Worm (Caenorhabditis elegans): ENCODE data around the gene C50F4.1.
A peak's percentile ranks its signal among the peaks of the same experiment; 100 is the strongest.

ce11 chrV:9549459-9549858 lies 22.9 kb downstream of the C50F4.1 start, which contains the start of gene nstp-10:
- TF ChIP-seq fos-1 (tag; optimal IDR thresholded peaks at IDR 0.05), result no peak
- no peak for TF ChIP-seq hmg-11 (tag; optimal IDR thresholded peaks at IDR 0.05)
- no peak for TF ChIP-seq nhr-77 (tag; optimal IDR thresholded peaks at IDR 0.05)
- TF ChIP-seq snpc-4 (tag; optimal IDR thresholded peaks at IDR 0.05), result peak; percentile 24
- no peak for TF ChIP-seq ceh-82 (tag; optimal IDR thresholded peaks at IDR 0.05)
- TF ChIP-seq unc-62 (GFP tag; optimal IDR thresholded peaks at IDR 0.05), result no peak
- TF ChIP-seq egl-27 (tag; optimal IDR thresholded peaks at IDR 0.05), result no peak
- peak; percentile 22 for TF ChIP-seq nhr-25 (tag; optimal IDR thresholded peaks at IDR 0.05)
- TF ChIP-seq zag-1 (tag; optimal IDR thresholded peaks at IDR 0.05), result no peak
- no peak for TF ChIP-seq tbx-2 (tag; optimal IDR thresholded peaks at IDR 0.05)
- no peak for TF ChIP-seq elt-3 (tag; optimal IDR thresholded peaks at IDR 0.05)
- TF ChIP-seq pqm-1 (tag; optimal IDR thresholded peaks at IDR 0.05), result no peak
- TF ChIP-seq aly-2 (tag; optimal IDR thresholded peaks at IDR 0.05), result no peak
